Fruit fly (Drosophila melanogaster) whole organism, prepupa: ENCODE measurements around the gene Ugt316A1.

Experiments
- Blimp-1 ChIP-seq: fragments of 200-800 bp; sonication (Bioruptor generic); optimal IDR thresholded peaks from 3 replicates; lab custom pipeline; 2017; ENCODE audit warnings: missing biosample characterization, missing genetic modification characterization, mild to moderate bottlenecking, moderate library complexity, missing genetic modification reagents
- CG10631 ChIP-seq: fragments of 200-800 bp; sonication (Bioruptor generic); optimal IDR thresholded peaks from 2 replicates; lab custom pipeline; 2016; ENCODE audit warnings: missing biosample characterization, missing genetic modification characterization
- CG10669 ChIP-seq: fragments of 200-800 bp; sonication (Bioruptor generic); optimal IDR thresholded peaks from 3 replicates; lab custom pipeline; 2018; ENCODE audit warnings: missing biosample characterization, mild to moderate bottlenecking, missing genetic modification characterization, moderate library complexity
- CG11762 ChIP-seq: fragments of 200-800 bp; sonication (Bioruptor generic); optimal IDR thresholded peaks from 3 replicates; lab custom pipeline; 2016; ENCODE audit warnings: missing biosample characterization, missing genetic modification characterization; ENCODE audit not compliant: insufficient read depth
- CG11902 ChIP-seq: fragments of 200-800 bp; sonication (Bioruptor generic); optimal IDR thresholded peaks from 3 replicates; lab custom pipeline; 2016; ENCODE audit warnings: missing biosample characterization, missing genetic modification characterization
- CG15336 ChIP-seq: fragments of 200-800 bp; sonication (Bioruptor generic); IDR thresholded peaks from 2 replicates; pipeline ENCODE4 v1.3.6; 2022; ENCODE audit warnings: missing biosample characterization, missing genetic modification characterization
- CG1621 ChIP-seq: fragments of 200-800 bp; sonication (Bioruptor generic); optimal IDR thresholded peaks from 3 replicates; lab custom pipeline; 2018; ENCODE audit warnings: missing biosample characterization, mild to moderate bottlenecking, missing genetic modification characterization
- CG3032 ChIP-seq: fragments of 200-800 bp; optimal IDR thresholded peaks from 2 replicates; lab custom pipeline; 2019; ENCODE audit warnings: missing biosample characterization, mild to moderate bottlenecking, missing genetic modification characterization, moderate library complexity
- CG32006 ChIP-seq: fragments of 200-800 bp; sonication (Bioruptor generic); optimal IDR thresholded peaks from 3 replicates; lab custom pipeline; 2017; ENCODE audit warnings: missing biosample characterization, mild to moderate bottlenecking, missing genetic modification characterization
- CG34406 ChIP-seq: fragments of 200-800 bp; sonication (Bioruptor generic); optimal IDR thresholded peaks from 3 replicates; lab custom pipeline; 2016; ENCODE audit warnings: missing biosample characterization, missing genetic modification characterization
- CG3919 ChIP-seq: fragments of 200-800 bp; sonication (Bioruptor generic); optimal IDR thresholded peaks from 3 replicates; lab custom pipeline; 2016; ENCODE audit warnings: missing biosample characterization, missing genetic modification characterization
- CG4318 ChIP-seq: fragments of 200-800 bp; sonication (Bioruptor generic); optimal IDR thresholded peaks from 3 replicates; lab custom pipeline; 2017; ENCODE audit warnings: missing biosample characterization, mild to moderate bottlenecking, missing genetic modification characterization
- CG6163 ChIP-seq: fragments of 200-800 bp; sonication (Bioruptor generic); IDR thresholded peaks from 3 replicates; pipeline ENCODE4 v1.3.6; 2022; ENCODE audit warnings: missing biosample characterization, missing genetic modification characterization
- CG6792 ChIP-seq: fragments of 200-800 bp; sonication (Bioruptor generic); optimal IDR thresholded peaks from 3 replicates; lab custom pipeline; 2016; ENCODE audit warnings: missing biosample characterization, missing genetic modification characterization
- CG6808 ChIP-seq: fragments of 200-800 bp; sonication (Bioruptor generic); optimal IDR thresholded peaks from 3 replicates; lab custom pipeline; 2017; ENCODE audit warnings: missing biosample characterization, missing genetic modification characterization, mild to moderate bottlenecking, moderate library complexity, missing genetic modification reagents
- CG6854 ChIP-seq: fragments of 200-800 bp; sonication (Bioruptor generic); optimal IDR thresholded peaks from 2 replicates; lab custom pipeline; 2017; ENCODE audit warnings: missing biosample characterization, mild to moderate bottlenecking, missing genetic modification characterization
- CG7368 ChIP-seq: fragments of 200-800 bp; sonication (Bioruptor generic); optimal IDR thresholded peaks from 3 replicates; lab custom pipeline; 2016; ENCODE audit warnings: missing biosample characterization, missing genetic modification characterization
- CG8119 ChIP-seq: fragments of 200-800 bp; sonication (Bioruptor generic); IDR thresholded peaks from 3 replicates; pipeline ENCODE4 v1.3.6; 2022; ENCODE audit warnings: missing biosample characterization, missing genetic modification characterization
- CG8319 ChIP-seq: fragments of 200-800 bp; sonication (Bioruptor generic); optimal IDR thresholded peaks from 3 replicates; lab custom pipeline; 2016; ENCODE audit warnings: missing biosample characterization, missing genetic modification characterization
- CG8632 ChIP-seq: fragments of 200-800 bp; sonication (Bioruptor generic); optimal IDR thresholded peaks from 3 replicates; lab custom pipeline; 2016; ENCODE audit warnings: missing biosample characterization, missing genetic modification characterization
- CG9139 ChIP-seq: fragments of 200-800 bp; sonication (Bioruptor generic); optimal IDR thresholded peaks from 3 replicates; lab custom pipeline; 2017; ENCODE audit warnings: missing biosample characterization, mild to moderate bottlenecking, missing genetic modification characterization
- Eip75B ChIP-seq: fragments of 200-800 bp; sonication (Bioruptor generic); optimal IDR thresholded peaks from 3 replicates; lab custom pipeline; 2016; ENCODE audit warnings: missing biosample characterization, missing genetic modification characterization
- Eip78C ChIP-seq: fragments of 200-800 bp; sonication (Bioruptor generic); peaks from one replicate; lab custom pipeline; 2016; ENCODE audit warnings: missing biosample characterization, missing genetic modification characterization
- Ets21C ChIP-seq: fragments of 200-800 bp; sonication (Bioruptor generic); optimal IDR thresholded peaks from 3 replicates; lab custom pipeline; 2016; ENCODE audit warnings: missing biosample characterization, missing genetic modification characterization
- Ets96B ChIP-seq: fragments of 200-800 bp; optimal IDR thresholded peaks from 2 replicates; lab custom pipeline; 2019; ENCODE audit warnings: missing biosample characterization, mild to moderate bottlenecking, missing genetic modification characterization, moderate library complexity
- Hr38 ChIP-seq: sonication (Bioruptor generic); optimal IDR thresholded peaks from 2 replicates; lab custom pipeline; 2016; ENCODE audit warnings: missing biosample characterization, missing genetic modification characterization
- Hr39 ChIP-seq: fragments of 200-800 bp; sonication (Bioruptor generic); optimal IDR thresholded peaks from 2 replicates; lab custom pipeline; 2016; ENCODE audit warnings: missing biosample characterization, missing genetic modification characterization
- Met ChIP-seq: fragments of 200-800 bp; sonication (Bioruptor generic); optimal IDR thresholded peaks from 3 replicates; lab custom pipeline; 2016; ENCODE audit warnings: missing biosample characterization, missing genetic modification characterization
- Sox102F ChIP-seq: fragments of 200-800 bp; sonication (Bioruptor generic); optimal IDR thresholded peaks from 2 replicates; lab custom pipeline; 2016; ENCODE audit warnings: missing biosample characterization, mild to moderate bottlenecking, missing genetic modification characterization
- Sox14 ChIP-seq: fragments of 200-800 bp; sonication (Bioruptor generic); optimal IDR thresholded peaks from 3 replicates; lab custom pipeline; 2016; ENCODE audit warnings: missing biosample characterization, missing genetic modification characterization
- achi ChIP-seq: fragments of 200-800 bp; sonication (Bioruptor generic); optimal IDR thresholded peaks from 3 replicates; lab custom pipeline; 2016; ENCODE audit warnings: missing biosample characterization, missing genetic modification characterization
- cyc ChIP-seq: fragments of 200-800 bp; sonication (Bioruptor generic); optimal IDR thresholded peaks from 3 replicates; lab custom pipeline; 2016; ENCODE audit warnings: missing biosample characterization, missing genetic modification characterization
- dac ChIP-seq: fragments of 200-800 bp; sonication (Bioruptor generic); optimal IDR thresholded peaks from 2 replicates; lab custom pipeline; 2017; ENCODE audit warnings: missing biosample characterization, mild to moderate bottlenecking, missing genetic modification characterization
- eg ChIP-seq: fragments of 200-800 bp; sonication (Bioruptor generic); IDR thresholded peaks from 3 replicates; pipeline ENCODE4 v1.3.6; 2022; ENCODE audit warnings: missing biosample characterization, missing genetic modification characterization
- esn ChIP-seq: fragments of 200-800 bp; sonication (Bioruptor generic); optimal IDR thresholded peaks from 2 replicates; lab custom pipeline; 2016; ENCODE audit warnings: missing biosample characterization, mild to moderate bottlenecking, missing genetic modification characterization, moderate library complexity
- fd59A ChIP-seq: fragments of 200-800 bp; sonication (Bioruptor generic); optimal IDR thresholded peaks from 2 replicates; lab custom pipeline; 2017; ENCODE audit warnings: missing biosample characterization, mild to moderate bottlenecking, missing genetic modification characterization, missing genetic modification reagents
- fd85E ChIP-seq: fragments of 200-800 bp; sonication (Bioruptor generic); optimal IDR thresholded peaks from 3 replicates; lab custom pipeline; 2016; ENCODE audit warnings: missing biosample characterization, missing genetic modification characterization
- fkh ChIP-seq: fragments of 200-800 bp; sonication (Bioruptor generic); optimal IDR thresholded peaks from 3 replicates; lab custom pipeline; 2017; ENCODE audit warnings: missing biosample characterization, mild to moderate bottlenecking, missing genetic modification characterization, moderate library complexity
- lz ChIP-seq: fragments of 200-800 bp; sonication (Bioruptor generic); optimal IDR thresholded peaks from 3 replicates; lab custom pipeline; 2016; ENCODE audit warnings: missing biosample characterization, missing genetic modification characterization
- net ChIP-seq: fragments of 200-800 bp; sonication (Bioruptor generic); optimal IDR thresholded peaks from 3 replicates; lab custom pipeline; 2016; ENCODE audit warnings: missing biosample characterization, missing genetic modification characterization
- pdm3 ChIP-seq: fragments of 200-800 bp; sonication (Bioruptor generic); optimal IDR thresholded peaks from 3 replicates; lab custom pipeline; 2016; ENCODE audit warnings: missing biosample characterization, missing genetic modification characterization
- salr ChIP-seq, 2 experiments: fragments of 200-800 bp; sonication (Bioruptor generic); optimal IDR thresholded peaks; 3 replicates each; lab custom pipeline; 2016 to 2018; ENCODE audit warnings: missing biosample characterization in 2 of 2, missing genetic modification characterization in 2 of 2, mild to moderate bottlenecking in 1 of 2
- spab ChIP-seq: fragments of 200-800 bp; sonication (Bioruptor generic); optimal IDR thresholded peaks from 2 replicates; lab custom pipeline; 2017; ENCODE audit warnings: missing biosample characterization, mild to moderate bottlenecking, missing genetic modification characterization, missing genetic modification reagents
- ss ChIP-seq, 2 experiments: fragments of 200-800 bp; sonication (Bioruptor generic); optimal IDR thresholded peaks; 2 replicates in 1 of 2; 3 replicates in 1 of 2; lab custom pipeline; 2017 to 2018; ENCODE audit warnings: mild to moderate bottlenecking in 2 of 2, missing biosample characterization in 2 of 2, missing genetic modification characterization in 2 of 2, moderate library complexity in 1 of 2
- svp ChIP-seq: fragments of 200-800 bp; sonication (Bioruptor generic); peaks from one replicate; lab custom pipeline; 2016; ENCODE audit warnings: missing biosample characterization, missing genetic modification characterization
- topi ChIP-seq: fragments of 200-800 bp; sonication (Bioruptor generic); optimal IDR thresholded peaks from 3 replicates; lab custom pipeline; 2016; ENCODE audit warnings: missing biosample characterization, missing genetic modification characterization
- vri ChIP-seq: fragments of 200-800 bp; sonication (Bioruptor generic); optimal IDR thresholded peaks from 3 replicates; lab custom pipeline; 2016; ENCODE audit warnings: missing biosample characterization, mild to moderate bottlenecking, missing genetic modification characterization

The Ugt316A1 gene

dm6 chr3L:19046389-19047042, 16.1 kb downstream of the Ugt316A1 start (continued):
- peak; percentile 38 for TF ChIP-seq CG9139 (GFP tag; lab: Kevin White, UChicago)
- TF ChIP-seq pdm3 (GFP tag; lab: Kevin White, UChicago) = peak; percentile 59
- TF ChIP-seq CG3032 (tag; lab: Kevin White, UChicago) = peak; percentile 58
- peak; percentile 71 for TF ChIP-seq CG3919 (GFP tag; lab: Kevin White, UChicago)
- peak; percentile 82 for TF ChIP-seq CG6792
- peak; percentile 48 for TF ChIP-seq CG11902
- no peak for TF ChIP-seq eg (GFP tag; lab: Robert Waterston, UW)
- TF ChIP-seq Ets21C = peak; percentile 60
- peak; percentile 56 for TF ChIP-seq CG10669 (GFP tag; lab: Kevin White, UChicago)

DNA sequence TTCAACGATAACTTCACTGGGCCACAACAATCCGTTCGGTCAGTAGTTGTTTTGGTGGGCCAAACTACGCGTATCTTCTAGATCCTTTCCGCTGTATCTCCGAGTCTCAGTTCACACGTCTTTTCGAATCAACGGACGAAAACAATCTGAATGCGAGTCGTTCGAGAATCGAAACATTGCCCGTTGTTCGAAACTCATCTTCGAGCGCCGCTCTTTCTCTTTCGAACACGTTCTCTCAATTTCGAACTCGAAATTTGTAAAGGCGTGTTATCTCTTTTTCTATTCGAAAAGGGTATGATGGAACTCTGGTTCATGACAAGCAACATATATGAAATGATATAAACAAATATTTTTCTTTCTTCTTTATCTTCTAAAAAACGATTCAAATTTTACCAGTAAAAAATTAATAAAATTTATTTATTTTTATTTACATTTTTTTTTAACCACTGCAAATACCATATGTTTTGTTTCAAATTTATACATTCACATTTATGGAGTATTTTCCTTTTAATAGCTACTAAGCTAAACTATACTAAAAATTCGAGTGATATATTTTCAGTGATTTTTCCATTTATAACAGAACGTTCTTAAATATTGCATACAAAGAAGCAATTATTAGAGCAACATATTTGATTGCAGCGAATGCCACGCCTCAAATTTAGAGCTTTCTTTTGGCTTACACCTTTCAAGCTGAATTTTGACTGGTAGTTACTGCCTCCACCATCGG, 17.2 kb downstream of the Ugt316A1 start, which contains the start of gene nkd:
nkd (minus strand) TSS at position 151 of the 727 bp plus-strand sequence.
- TF ChIP-seq CG11762 (GFP tag; lab: Kevin White, UChicago) (peak; percentile 61), ss (GFP tag; optimal IDR thresholded peaks at IDR 0.05; lab: Kevin White, UChicago) (peak; percentile 52 to 71), CG3032 (tag; lab: Kevin White, UChicago) (peak; percentile 80), dac (peak; percentile 10), fd59A (GFP tag; lab: Kevin White, UChicago) (no peak), Hr38 (GFP tag; lab: Kevin White, UChicago) (no peak), CG6163 (GFP tag; lab: Robert Waterston, UW) (peak; percentile 90), CG6808 (GFP tag; lab: Kevin White, UChicago) (peak; percentile 53), cyc (peak; percentile 69), CG3919 (GFP tag; lab: Kevin White, UChicago) (peak; percentile 78), CG9139 (GFP tag; lab: Kevin White, UChicago) (peak; percentile 68), lz (GFP tag; lab: Kevin White, UChicago) (peak; percentile 75), Blimp-1 (GFP tag; lab: Kevin White, UChicago) (no peak), spab (peak; percentile 55), CG8319 (GFP tag; lab: Kevin White, UChicago) (peak; percentile 63), salr (GFP tag; optimal IDR thresholded peaks at IDR 0.05; lab: Kevin White, UChicago) (peak in 1 of 2 experiments; percentile 71), Met (GFP tag; lab: Kevin White, UChicago) (peak; percentile 86), net (GFP tag; lab: Kevin White, UChicago) (peak; percentile 79), fkh (GFP tag; lab: Kevin White, UChicago) (peak; percentile 40), CG32006 (peak; percentile 79), Hr39 (peak; percentile 70), CG7368 (peak; percentile 79), CG8119 (GFP tag; lab: Robert Waterston, UW) (peak; percentile 87), CG10631 (peak; percentile 79), CG6854 (GFP tag; lab: Kevin White, UChicago) (peak; percentile 67), fd85E (GFP tag; lab: Kevin White, UChicago) (peak; percentile 8), vri (GFP tag; lab: Kevin White, UChicago) (peak; percentile 56), Eip78C (GFP tag; lab: Kevin White, UChicago) (peak; percentile 96), CG8632 (peak; percentile 90), topi (GFP tag; lab: Kevin White, UChicago) (peak; percentile 76), achi (peak; percentile 83), CG1621 (peak; percentile 9), esn (GFP tag; lab: Kevin White, UChicago) (peak; percentile 90), Sox14 (peak; percentile 81), CG34406 (GFP tag; lab: Kevin White, UChicago) (peak; percentile 85), CG15336 (GFP tag; lab: Robert Waterston, UW) (peak; percentile 92), CG11902 (peak; percentile 36), CG4318 (GFP tag; lab: Kevin White, UChicago) (peak; percentile 33), svp (GFP tag; lab: Kevin White, UChicago) (peak; percentile 91), Eip75B (GFP tag; lab: Kevin White, UChicago) (peak; percentile 44), eg (GFP tag; lab: Robert Waterston, UW) (peak; percentile 95), Sox102F (GFP tag; lab: Kevin White, UChicago) (peak; percentile 78), Ets96B (tag; lab: Kevin White, UChicago) (peak; percentile 82)
